Fruit fly (Drosophila melanogaster) whole organism, embryonic: ENCODE data around the gene CG10064.

ENCODE experiments used
- B-H2 ChIP-seq: fragments of 200-800 bp; sonication (Bioruptor generic); optimal IDR thresholded peaks from 2 replicates; lab custom pipeline; 2018; ENCODE audit warnings: missing biosample characterization, mild to moderate bottlenecking, missing genetic modification characterization
- Blimp-1 ChIP-seq: fragments of 200-800 bp; sonication (Bioruptor generic); optimal IDR thresholded peaks from 3 replicates; lab custom pipeline; 2018; ENCODE audit warnings: missing biosample characterization, missing genetic modification characterization, mild to moderate bottlenecking, moderate library complexity, missing genetic modification reagents
- CG10147 ChIP-seq: fragments of 200-800 bp; sonication (Bioruptor generic); optimal IDR thresholded peaks from 2 replicates; lab custom pipeline; 2019; ENCODE audit warnings: missing biosample characterization, mild to moderate bottlenecking, missing genetic modification characterization, moderate library complexity
- CG10462 ChIP-seq: fragments of 200-800 bp; sonication (Bioruptor generic); optimal IDR thresholded peaks from 2 replicates; lab custom pipeline; 2016; ENCODE audit warnings: missing biosample characterization, missing genetic modification characterization
- CG12219 ChIP-seq: fragments of 200-800 bp; sonication (Bioruptor generic); optimal IDR thresholded peaks from 3 replicates; lab custom pipeline; 2018; ENCODE audit warnings: missing biosample characterization, mild to moderate bottlenecking, missing genetic modification characterization
- CG13123 ChIP-seq: fragments of 200-800 bp; sonication (Bioruptor generic); optimal IDR thresholded peaks from 2 replicates; lab custom pipeline; 2016; ENCODE audit warnings: missing biosample characterization, missing genetic modification characterization
- CG17829 ChIP-seq: fragments of 200-800 bp; optimal IDR thresholded peaks from 2 replicates; lab custom pipeline; 2019; ENCODE audit warnings: missing biosample characterization, mild to moderate bottlenecking, missing genetic modification characterization, moderate library complexity
- CG18011 ChIP-seq: fragments of 200-800 bp; sonication (Bioruptor generic); optimal IDR thresholded peaks from 2 replicates; lab custom pipeline; 2017; ENCODE audit warnings: missing biosample characterization, missing genetic modification characterization, mild to moderate bottlenecking, moderate library complexity, missing genotype
- CG2116 ChIP-seq: fragments of 200-800 bp; sonication (Bioruptor generic); optimal IDR thresholded peaks from 3 replicates; lab custom pipeline; 2018; ENCODE audit warnings: missing biosample characterization, mild to moderate bottlenecking, missing genetic modification characterization
- CG2889 ChIP-seq: fragments of 200-800 bp; sonication (Bioruptor generic); IDR thresholded peaks from 3 replicates; pipeline ENCODE4 v1.3.6; 2022; ENCODE audit warnings: missing biosample characterization, missing genetic modification characterization
- CG33557 ChIP-seq: fragments of 200-800 bp; sonication (Bioruptor generic); optimal IDR thresholded peaks from 2 replicates; lab custom pipeline; 2019; ENCODE audit warnings: missing biosample characterization, mild to moderate bottlenecking, missing genetic modification characterization, moderate library complexity
- CG3847 ChIP-seq: fragments of 200-800 bp; sonication (Bioruptor generic); IDR thresholded peaks from 2 replicates; pipeline ENCODE4 v1.3.6; 2022; ENCODE audit warnings: missing biosample characterization, missing genetic modification characterization
- CG4820 ChIP-seq: fragments of 200-800 bp; sonication (Bioruptor generic); optimal IDR thresholded peaks from 3 replicates; lab custom pipeline; 2016; ENCODE audit warnings: missing biosample characterization, missing genetic modification characterization
- CG6765 ChIP-seq: fragments of 200-800 bp; sonication (Bioruptor generic); optimal IDR thresholded peaks from 3 replicates; lab custom pipeline; 2017; ENCODE audit warnings: missing biosample characterization, mild to moderate bottlenecking, missing genetic modification characterization
- CG7357 ChIP-seq: fragments of 200-800 bp; sonication (Bioruptor generic); IDR thresholded peaks from 3 replicates; pipeline ENCODE4 v1.3.6; 2022; ENCODE audit warnings: missing biosample characterization, missing genetic modification characterization
- CG8290 ChIP-seq, 3 experiments: fragments of 200-800 bp; sonication (Bioruptor generic); optimal IDR thresholded peaks; 2 replicates each; lab custom pipeline; 2016 to 2019; ENCODE audit warnings: missing biosample characterization in 3 of 3, missing genetic modification characterization in 3 of 3, mild to moderate bottlenecking in 2 of 3, moderate library complexity in 1 of 3
- D ChIP-seq, 2 experiments: fragments of 200-800 bp in 1 of 2; fragments of >200 bp in 1 of 2; sonication (Bioruptor generic) in 1 of 2; optimal IDR thresholded peaks; 2 replicates in 1 of 2; 3 replicates in 1 of 2; lab custom pipeline; 2017; ENCODE audit warnings: mild to moderate bottlenecking in 1 of 2, missing biosample characterization in 1 of 2, missing genetic modification characterization in 1 of 2, missing genetic modification reagents in 1 of 2
- H2.0 ChIP-seq: fragments of 200-800 bp; sonication (Bioruptor generic); IDR thresholded peaks from 2 replicates; pipeline ENCODE4 v1.3.6; 2022; ENCODE audit warnings: missing biosample characterization, missing genetic modification characterization
- HLH3B ChIP-seq: fragments of 200-800 bp; sonication (Bioruptor generic); IDR thresholded peaks from 2 replicates; pipeline ENCODE4 v1.3.6; 2022; ENCODE audit warnings: missing biosample characterization, missing genetic modification characterization
- HLH4C ChIP-seq: fragments of 200-800 bp; sonication (Bioruptor generic); IDR thresholded peaks from 3 replicates; pipeline ENCODE4 v1.3.6; 2022; ENCODE audit warnings: missing biosample characterization, missing genetic modification characterization; ENCODE audit not compliant: partially characterized antibody
- Hr78 ChIP-seq, 2 experiments: fragments of 200-800 bp in 1 of 2; fragments of >200 bp in 1 of 2; sonication (Bioruptor generic) in 1 of 2; optimal IDR thresholded peaks; 2 replicates each; lab custom pipeline; 2017 to 2019; ENCODE audit warnings: missing biosample characterization in 2 of 2, missing genetic modification characterization in 2 of 2, mild to moderate bottlenecking in 1 of 2, moderate library complexity in 1 of 2
- Jarid2 ChIP-seq: fragments of 200-800 bp; sonication (Bioruptor generic); optimal IDR thresholded peaks from 3 replicates; lab custom pipeline; 2017; ENCODE audit warnings: mild to moderate bottlenecking, missing biosample characterization, missing genetic modification reagents, missing genetic modification characterization
- Mad ChIP-seq: fragments of 200-800 bp; sonication (Bioruptor generic); optimal IDR thresholded peaks from 2 replicates; lab custom pipeline; 2016; ENCODE audit warnings: missing biosample characterization, missing genetic modification characterization
- Meics ChIP-seq: fragments of 200-800 bp; sonication (Bioruptor generic); optimal IDR thresholded peaks from 2 replicates; lab custom pipeline; 2017; ENCODE audit warnings: missing biosample characterization, mild to moderate bottlenecking, missing genetic modification characterization
- Nf-YC ChIP-seq: fragments of 200-800 bp; optimal IDR thresholded peaks from 3 replicates; lab custom pipeline; 2019; ENCODE audit warnings: missing biosample characterization, mild to moderate bottlenecking, missing genetic modification characterization, moderate library complexity
- Side ChIP-seq: fragments of 200-800 bp; sonication (Bioruptor generic); optimal IDR thresholded peaks from 2 replicates; lab custom pipeline; 2016; ENCODE audit warnings: missing biosample characterization, missing genetic modification characterization
- Sin3A ChIP-seq: fragments of >200 bp; optimal IDR thresholded peaks from 2 replicates; lab custom pipeline; 2018
- Sox100B ChIP-seq: fragments of 200-800 bp; sonication (Bioruptor generic); optimal IDR thresholded peaks from 3 replicates; lab custom pipeline; 2018; ENCODE audit warnings: missing biosample characterization, mild to moderate bottlenecking, missing genetic modification characterization
- Sox102F ChIP-seq: fragments of 200-800 bp; sonication (Bioruptor generic); optimal IDR thresholded peaks from 2 replicates; lab custom pipeline; 2018; ENCODE audit warnings: missing biosample characterization, mild to moderate bottlenecking, missing genetic modification characterization, moderate library complexity
- ab ChIP-seq: fragments of 200-800 bp; sonication (Bioruptor generic); optimal IDR thresholded peaks from 2 replicates; lab custom pipeline; 2016; ENCODE audit warnings: missing biosample characterization, missing genetic modification characterization
- ac ChIP-seq: fragments of 200-800 bp; sonication (Bioruptor generic); optimal IDR thresholded peaks from 3 replicates; lab custom pipeline; 2017; ENCODE audit warnings: missing biosample characterization, mild to moderate bottlenecking, missing genetic modification characterization
- aop ChIP-seq: fragments of 200-800 bp; sonication (Bioruptor generic); IDR thresholded peaks from 2 replicates; pipeline ENCODE4 v1.3.6; 2022; ENCODE audit warnings: missing biosample characterization, missing genetic modification characterization
- ato ChIP-seq: fragments of 200-800 bp; sonication (Bioruptor generic); IDR thresholded peaks from 2 replicates; pipeline ENCODE4 v1.3.6; 2022; ENCODE audit warnings: missing biosample characterization, missing genetic modification characterization; ENCODE audit not compliant: partially characterized antibody
- bsh ChIP-seq, 2 experiments: fragments of 200-800 bp; sonication (Bioruptor generic); optimal IDR thresholded peaks; 2 replicates each; lab custom pipeline; 2017 to 2018; ENCODE audit warnings: mild to moderate bottlenecking in 2 of 2, missing biosample characterization in 2 of 2, missing genetic modification characterization in 2 of 2, moderate library complexity in 1 of 2
- gcm ChIP-seq: fragments of 200-800 bp; sonication (Bioruptor generic); optimal IDR thresholded peaks from 2 replicates; lab custom pipeline; 2019; ENCODE audit warnings: missing biosample characterization, mild to moderate bottlenecking, missing genetic modification characterization, moderate library complexity
- grn ChIP-seq: fragments of 200-800 bp; sonication (Bioruptor generic); optimal IDR thresholded peaks from 3 replicates; lab custom pipeline; 2017; ENCODE audit warnings: missing biosample characterization, missing genetic modification characterization
- hth ChIP-seq: fragments of >200 bp; optimal IDR thresholded peaks from 2 replicates; lab custom pipeline; 2017; ENCODE audit warnings: inconsistent platforms
- kah ChIP-seq: fragments of 200-800 bp; sonication (Bioruptor generic); optimal IDR thresholded peaks from 2 replicates; lab custom pipeline; 2018; ENCODE audit warnings: missing biosample characterization, mild to moderate bottlenecking, missing genetic modification characterization
- lbe ChIP-seq: fragments of 200-800 bp; sonication (Bioruptor generic); optimal IDR thresholded peaks from 2 replicates; lab custom pipeline; 2016; ENCODE audit warnings: missing biosample characterization, mild to moderate bottlenecking, missing genetic modification characterization
- lola ChIP-seq, 3 experiments: fragments of >200 bp in 2 of 3; fragments of 200-800 bp in 1 of 3; sonication (Bioruptor generic) in 1 of 3; optimal IDR thresholded peaks; 2 replicates each; lab custom pipeline; 2017 to 2019; ENCODE audit warnings: missing biosample characterization in 3 of 3, missing genetic modification characterization in 3 of 3, mild to moderate bottlenecking in 1 of 3, moderate library complexity in 1 of 3
- mirr ChIP-seq: fragments of 200-800 bp; sonication (Bioruptor generic); optimal IDR thresholded peaks from 3 replicates; lab custom pipeline; 2018; ENCODE audit warnings: missing biosample characterization, mild to moderate bottlenecking, missing genetic modification characterization
- onecut ChIP-seq: fragments of 200-800 bp; sonication (Bioruptor generic); IDR thresholded peaks from 2 replicates; pipeline ENCODE4 v1.3.6; 2022; ENCODE audit warnings: missing biosample characterization, missing genetic modification characterization
- pan ChIP-seq, 4 experiments: fragments of >200 bp in 3 of 4; fragments of 200-800 bp in 1 of 4; sonication (Bioruptor generic) in 1 of 4; optimal IDR thresholded peaks in 3 of 4; IDR thresholded peaks in 1 of 4; 2 replicates each; pipeline versions ENCODE4 v1.3.6 to Lab custom; 2017 to 2022; ENCODE audit warnings: missing biosample characterization in 2 of 4, missing genetic modification characterization in 2 of 4, mixed read lengths in 1 of 4
- pum ChIP-seq: fragments of 200-800 bp; sonication (Bioruptor generic); optimal IDR thresholded peaks from 2 replicates; lab custom pipeline; 2016; ENCODE audit warnings: missing biosample characterization, missing genetic modification characterization
- ranshi ChIP-seq: fragments of 200-800 bp; sonication (Bioruptor generic); IDR thresholded peaks from 2 replicates; pipeline ENCODE4 v1.3.6; 2022; ENCODE audit warnings: missing biosample characterization, missing genetic modification characterization
- run ChIP-seq: fragments of 200-800 bp; sonication (Bioruptor generic); optimal IDR thresholded peaks from 3 replicates; lab custom pipeline; 2018; ENCODE audit warnings: missing biosample characterization, mild to moderate bottlenecking, missing genetic modification characterization
- scrt ChIP-seq: fragments of 200-800 bp; sonication (Bioruptor generic); optimal IDR thresholded peaks from 2 replicates; lab custom pipeline; 2018; ENCODE audit warnings: missing biosample characterization, mild to moderate bottlenecking, missing genetic modification characterization, moderate library complexity
- seq ChIP-seq: fragments of 200-800 bp; sonication (Bioruptor generic); IDR thresholded peaks from 2 replicates; pipeline ENCODE4 v1.3.6; 2022; ENCODE audit warnings: missing biosample characterization, missing genetic modification characterization
- slbo ChIP-seq: fragments of 200-800 bp; sonication (Bioruptor generic); IDR thresholded peaks from 2 replicates; pipeline ENCODE4 v1.3.6; 2022; ENCODE audit warnings: missing biosample characterization, missing genetic modification characterization
- twi ChIP-seq: fragments of 200-800 bp; optimal IDR thresholded peaks from 2 replicates; lab custom pipeline; 2019; ENCODE audit warnings: missing biosample characterization, mild to moderate bottlenecking, missing genetic modification characterization, moderate library complexity

The CG10064 gene

DNA sequence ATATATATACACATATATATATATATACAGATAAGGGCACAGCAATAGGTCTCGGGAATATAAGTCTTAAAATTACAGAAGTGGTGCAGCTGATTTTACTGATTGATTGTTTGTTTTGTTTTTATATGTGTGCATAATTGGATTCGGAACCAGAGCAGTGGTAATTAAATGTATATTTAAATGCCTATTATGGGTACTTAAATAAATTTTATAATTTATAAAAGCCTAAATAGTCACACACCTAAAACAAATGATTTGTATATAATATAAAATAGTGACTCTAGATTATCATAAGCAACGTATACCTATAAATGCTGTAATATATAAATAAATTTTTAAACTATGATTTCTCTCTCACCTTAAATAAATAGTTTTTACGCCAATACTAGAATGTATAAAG, 41.7 kb upstream of the CG10064 start (continued):
- TF ChIP-seq Side = no peak
- TF ChIP-seq mirr = no peak
- TF ChIP-seq Mad (GFP tag; lab: Kevin White, UChicago) = no peak
- no peak for TF ChIP-seq CG12219 (GFP tag; lab: Kevin White, UChicago)
- no peak for TF ChIP-seq CG33557 (GFP tag; lab: Kevin White, UChicago)
- no peak for TF ChIP-seq seq
- TF ChIP-seq Jarid2 = no peak
- no peak for TF ChIP-seq onecut (GFP tag; lab: Robert Waterston, UW)
- TF ChIP-seq bsh (GFP tag; optimal IDR thresholded peaks at IDR 0.05; lab: Kevin White, UChicago) = peak in 1 of 2 experiments; percentile 4
- no peak for TF ChIP-seq slbo
- TF ChIP-seq hth (lab: Kevin White, UChicago) = no peak
- no peak for TF ChIP-seq CG10462 (GFP tag; lab: Kevin White, UChicago)
- TF ChIP-seq grn (GFP tag; lab: Kevin White, UChicago) = no peak
- TF ChIP-seq ac = no peak
- TF ChIP-seq CG3847 (GFP tag; lab: Robert Waterston, UW) = no peak
- TF ChIP-seq twi (tag; lab: Kevin White, UChicago) = no peak
- no peak for TF ChIP-seq HLH3B (GFP tag; lab: Robert Waterston, UW)
- peak; percentile 24 for TF ChIP-seq CG10147 (GFP tag; lab: Kevin White, UChicago)
- TF ChIP-seq Hr78 (GFP tag; optimal IDR thresholded peaks at IDR 0.05; lab: Kevin White, UChicago) = no peak
- no peak for TF ChIP-seq CG2116
- TF ChIP-seq kah (GFP tag; lab: Kevin White, UChicago) = no peak
- TF ChIP-seq Sox100B (GFP tag; lab: Kevin White, UChicago) = peak; percentile 62
- no peak for TF ChIP-seq ranshi
- TF ChIP-seq ato (GFP tag; lab: Robert Waterston, UW) = no peak
- peak; percentile 30 for TF ChIP-seq Sox102F (GFP tag; lab: Kevin White, UChicago)
- no peak for TF ChIP-seq CG2889 (GFP tag; lab: Robert Waterston, UW)
- no peak for TF ChIP-seq CG6765 (GFP tag; lab: Kevin White, UChicago)
- no peak for TF ChIP-seq CG18011 (GFP tag; lab: Kevin White, UChicago)
- no peak for TF ChIP-seq CG7357 (GFP tag; lab: Robert Waterston, UW)
- no peak for TF ChIP-seq ab (GFP tag; lab: Kevin White, UChicago)
- TF ChIP-seq Blimp-1 (GFP tag; lab: Kevin White, UChicago) = peak; percentile 36
- no peak for TF ChIP-seq run (tag; lab: Kevin White, UChicago)
- TF ChIP-seq D (optimal IDR thresholded peaks at IDR 0.05; lab: Kevin White, UChicago) = no peak
- peak; percentile 17 for TF ChIP-seq D (GFP tag; optimal IDR thresholded peaks at IDR 0.05; lab: Kevin White, UChicago)
- TF ChIP-seq H2.0 (GFP tag; lab: Robert Waterston, UW) = no peak
- TF ChIP-seq B-H2 = no peak
- TF ChIP-seq gcm (GFP tag; lab: Kevin White, UChicago) = no peak
- peak; percentile 3 for TF ChIP-seq CG17829 (tag; lab: Kevin White, UChicago)
- TF ChIP-seq scrt (GFP tag; lab: Kevin White, UChicago) = no peak
- no peak for TF ChIP-seq pum (GFP tag; lab: Kevin White, UChicago)
- TF ChIP-seq Nf-YC (tag; lab: Kevin White, UChicago) = no peak
- peak; percentile 5 for TF ChIP-seq Meics
- TF ChIP-seq Sin3A = no peak
- TF ChIP-seq CG13123 (GFP tag; lab: Kevin White, UChicago) = no peak
- no peak for TF ChIP-seq HLH4C (GFP tag; lab: Robert Waterston, UW)
- TF ChIP-seq pan (optimal IDR thresholded peaks at IDR 0.05; lab: Kevin White, UChicago) = no peak
- TF ChIP-seq pan (GFP tag; optimal IDR thresholded peaks at IDR 0.05 in 1 of 2, IDR thresholded peaks at IDR 0.05 in 1 of 2) = no peak
- TF ChIP-seq CG4820 = no peak
- TF ChIP-seq lola (GFP tag; optimal IDR thresholded peaks at IDR 0.05; lab: Kevin White, UChicago) = no peak
- TF ChIP-seq lbe = no peak
- no peak for TF ChIP-seq aop (GFP tag; lab: Robert Waterston, UW)
- no peak for TF ChIP-seq CG8290 (GFP tag; optimal IDR thresholded peaks at IDR 0.05; lab: Kevin White, UChicago)
- no peak for TF ChIP-seq CG8290 (tag; optimal IDR thresholded peaks at IDR 0.05; lab: Kevin White, UChicago)
